Worm (Caenorhabditis elegans): ENCODE data around the gene C06H5.11.

The C06H5.11 gene

ce11 chrV:17921423-17921822, 27.6 kb upstream of the C06H5.11 start, which contains the start of gene E01B7.2 (continued):
- TF ChIP-seq vab-15 (tag; optimal IDR thresholded peaks at IDR 0.05) (no peak), pqm-1 (tag; optimal IDR thresholded peaks at IDR 0.05) (no peak), mab-9 (GFP tag; IDR thresholded peaks at IDR 0.05) (peak; percentile 57; the same call in 1 of the 2 replicates), sox-4 (tag; optimal IDR thresholded peaks at IDR 0.05) (peak; percentile 40), irx-1 (tag; optimal IDR thresholded peaks at IDR 0.05) (peak; percentile 67), ztf-11 (tag; optimal IDR thresholded peaks at IDR 0.05) (peak in 1 of 2 experiments; percentile 52), nhr-77 (tag; optimal IDR thresholded peaks at IDR 0.05) (peak; percentile 41), ces-1 (GFP tag; optimal IDR thresholded peaks at IDR 0.05) (no peak), tbx-2 (tag; optimal IDR thresholded peaks at IDR 0.05) (peak; percentile 86), nhr-12 (tag; optimal IDR thresholded peaks at IDR 0.05) (no peak), grh-1 (GFP tag; IDR thresholded peaks at IDR 0.05) (peak; percentile 82), lin-14 (GFP tag; optimal IDR thresholded peaks at IDR 0.05) (no peak), blmp-1 (tag; optimal IDR thresholded peaks at IDR 0.05) (peak; percentile 74), efl-1 (optimal IDR thresholded peaks at IDR 0.05) (peak; percentile 99 to 100), efl-1 (GFP tag; optimal IDR thresholded peaks at IDR 0.05 in 1 of 2) (peak; percentile 99 to 100), nhr-237 (tag; optimal IDR thresholded peaks at IDR 0.05) (peak; percentile 5), rnt-1 (tag; optimal IDR thresholded peaks at IDR 0.05) (peak; percentile 90), nhr-71 (tag; optimal IDR thresholded peaks at IDR 0.05) (peak; percentile 90), ceh-63 (GFP tag; optimal IDR thresholded peaks at IDR 0.05) (no peak), hlh-4 (tag; optimal IDR thresholded peaks at IDR 0.05) (no peak), elt-2 (tag; optimal IDR thresholded peaks at IDR 0.05) (peak; percentile 26), nhr-20 (tag; optimal IDR thresholded peaks at IDR 0.05) (peak; percentile 81), xbp-1 (tag; optimal IDR thresholded peaks at IDR 0.05) (peak; percentile 81), lir-3 (tag; optimal IDR thresholded peaks at IDR 0.05; ENCODE audit: poor library complexity) (no peak), nhr-11 (tag; optimal IDR thresholded peaks at IDR 0.05) (peak; percentile 81), fkh-8 (tag; optimal IDR thresholded peaks at IDR 0.05) (peak; percentile 59), nhr-28 (tag; optimal IDR thresholded peaks at IDR 0.05) (no peak), lsy-2 (tag; optimal IDR thresholded peaks at IDR 0.05) (peak; percentile 90 to 91), lin-35 (GFP tag; optimal IDR thresholded peaks at IDR 0.05) (peak; percentile 97 to 99), ceh-8 (GFP tag; optimal IDR thresholded peaks at IDR 0.05) (no peak), ceh-90 (tag; optimal IDR thresholded peaks at IDR 0.05) (peak; percentile 12), alr-1 (tag; optimal IDR thresholded peaks at IDR 0.05; ENCODE audit: borderline replicate concordance) (no peak), sptf-1 (tag; optimal IDR thresholded peaks at IDR 0.05) (no peak), lin-39 (tag; optimal IDR thresholded peaks at IDR 0.05) (peak; percentile 66), fkh-10 (GFP tag; optimal IDR thresholded peaks at IDR 0.05) (peak; percentile 18), nhr-84 (tag; optimal IDR thresholded peaks at IDR 0.05) (no peak), elt-3 (tag; optimal IDR thresholded peaks at IDR 0.05) (peak in 2 of 6 experiments; percentile 68 to 77), jun-1 (tag; optimal IDR thresholded peaks at IDR 0.05) (peak; percentile 68), F16B12.6 (tag; optimal IDR thresholded peaks at IDR 0.05) (peak; percentile 77), dsc-1 (tag; optimal IDR thresholded peaks at IDR 0.05) (peak; percentile 80), nhr-47 (tag; optimal IDR thresholded peaks at IDR 0.05) (peak; percentile 91), swsn-7 (tag; optimal IDR thresholded peaks at IDR 0.05) (peak; percentile 83), lin-15B (tag; optimal IDR thresholded peaks at IDR 0.05) (peak; percentile 76), ztf-4 (tag; optimal IDR thresholded peaks at IDR 0.05) (peak; percentile 30), sup-37 (GFP tag; optimal IDR thresholded peaks at IDR 0.05) (no peak), Y116A8C.19 (tag; optimal IDR thresholded peaks at IDR 0.05; ENCODE audit: borderline replicate concordance) (no peak), dpl-1 (GFP tag; optimal IDR thresholded peaks at IDR 0.05) (peak; percentile 97 to 98 (median 98)), ceh-82 (tag; optimal IDR thresholded peaks at IDR 0.05) (peak; percentile 72 to 82 (median 76)), egl-27 (tag; optimal IDR thresholded peaks at IDR 0.05) (no peak), aly-2 (tag; optimal IDR thresholded peaks at IDR 0.05) (peak; percentile 96), C04F5.9 (tag; optimal IDR thresholded peaks at IDR 0.05) (peak; percentile 18), ama-1 (optimal IDR thresholded peaks at IDR 0.05) (peak; percentile 36), egl-13 (tag; optimal IDR thresholded peaks at IDR 0.05) (peak; percentile 46)
